Fruit fly (Drosophila melanogaster): ENCODE data around the gene Rsph9.

The Rsph9 gene

DNA sequence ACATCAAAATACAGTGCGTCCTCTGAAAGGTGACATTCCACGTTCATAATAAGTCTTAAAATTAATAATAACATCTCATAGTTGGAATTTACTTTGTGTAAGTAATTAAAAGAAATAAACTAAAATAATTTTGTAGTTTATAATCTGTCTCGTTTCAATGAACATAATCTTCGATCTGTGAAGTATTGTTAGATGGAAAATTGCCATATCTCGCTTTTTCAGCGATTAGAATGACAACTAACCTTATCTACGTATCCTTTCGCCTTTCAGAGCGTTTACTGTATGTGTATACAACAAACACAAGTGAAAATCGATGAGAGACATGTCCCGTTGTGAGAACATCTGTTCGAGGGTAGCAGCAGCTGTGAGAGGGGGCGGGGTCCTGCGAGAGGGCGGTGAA lies 30.1 kb downstream of the Rsph9 start (continued):
- TF ChIP-seq CG10959 (GFP tag; IDR thresholded peaks at IDR 0.05): no peak
- TF ChIP-seq CG31441 (GFP tag; IDR thresholded peaks at IDR 0.05): peak; percentile 84
- TF ChIP-seq MBD-R2 (GFP tag; IDR thresholded peaks at IDR 0.05): no peak
- no peak for TF ChIP-seq Mrtf (GFP tag; IDR thresholded peaks at IDR 0.05)
- TF ChIP-seq CG1792 (GFP tag; optimal IDR thresholded peaks at IDR 0.05): no peak
- no peak for TF ChIP-seq MESR4 (GFP tag; optimal IDR thresholded peaks at IDR 0.05)
- TF ChIP-seq unpg (GFP tag; optimal IDR thresholded peaks at IDR 0.05): peak; percentile 79
- peak; percentile 93 for TF ChIP-seq CG33557 (GFP tag; optimal IDR thresholded peaks at IDR 0.05)
- TF ChIP-seq prd (optimal IDR thresholded peaks at IDR 0.05): no peak
- peak; percentile 79 for TF ChIP-seq prd (GFP tag; IDR thresholded peaks at IDR 0.05)
- no peak for TF ChIP-seq ab (GFP tag; optimal IDR thresholded peaks at IDR 0.05)
- peak; percentile 24; the same call in 1 of the 2 replicates for TF ChIP-seq CG11696 (GFP tag; IDR thresholded peaks at IDR 0.05)
- no peak for TF ChIP-seq pb (GFP tag; optimal IDR thresholded peaks at IDR 0.05)
- peak; percentile 2 for TF ChIP-seq sima (GFP tag; optimal IDR thresholded peaks at IDR 0.05)
- peak; percentile 41 for TF ChIP-seq ewg (GFP tag; optimal IDR thresholded peaks at IDR 0.05)
- TF ChIP-seq salm (tag; optimal IDR thresholded peaks at IDR 0.05): peak; percentile 68
- peak in 1 of 2 experiments; percentile 88 for TF ChIP-seq eve (GFP tag; optimal IDR thresholded peaks at IDR 0.05)
- TF ChIP-seq CG17912 (GFP tag; optimal IDR thresholded peaks at IDR 0.05): peak; percentile 12
- TF ChIP-seq CG14441 (GFP tag; IDR thresholded peaks at IDR 0.05): 0 out of 2 replicates have a peak, but pooled peaks have one; percentile 33
- TF ChIP-seq gcm2 (GFP tag; optimal IDR thresholded peaks at IDR 0.05): no peak
- no peak for TF ChIP-seq dati (GFP tag; IDR thresholded peaks at IDR 0.05)
- no peak for TF ChIP-seq CG15073 (GFP tag; optimal IDR thresholded peaks at IDR 0.05)
- no peak for TF ChIP-seq Vsx1 (GFP tag; optimal IDR thresholded peaks at IDR 0.05)
- TF ChIP-seq ac (GFP tag; optimal IDR thresholded peaks at IDR 0.05): peak; percentile 46
- peak; percentile 81 for TF ChIP-seq CG1233 (GFP tag; optimal IDR thresholded peaks at IDR 0.05)
- peak; percentile 61 for TF ChIP-seq CG10654 (GFP tag; optimal IDR thresholded peaks at IDR 0.05)
- no peak; the same call in 1 of the 2 replicates for TF ChIP-seq H2.0 (GFP tag; IDR thresholded peaks at IDR 0.05)
- no peak for TF ChIP-seq inv (GFP tag; IDR thresholded peaks at IDR 0.05; ENCODE audit: partially characterized antibody)
- TF ChIP-seq abd-A (tag; optimal IDR thresholded peaks at IDR 0.05): peak; percentile 56
- TF ChIP-seq CG9609 (GFP tag; optimal IDR thresholded peaks at IDR 0.05): no peak
- peak; percentile 85 for TF ChIP-seq CG12391 (tag; optimal IDR thresholded peaks at IDR 0.05)
- TF ChIP-seq sd (tag; optimal IDR thresholded peaks at IDR 0.05): peak; percentile 16
- peak; percentile 19; the same call in 1 of the 2 replicates for TF ChIP-seq gsb (GFP tag; IDR thresholded peaks at IDR 0.05)
- TF ChIP-seq CG2875 (GFP tag; optimal IDR thresholded peaks at IDR 0.05): peak; percentile 65
- TF ChIP-seq Fer1 (GFP tag; optimal IDR thresholded peaks at IDR 0.05): peak; percentile 85
- TF ChIP-seq cato (GFP tag; optimal IDR thresholded peaks at IDR 0.05; ENCODE audit: borderline replicate concordance): no peak
- peak; percentile 38 for TF ChIP-seq kni (GFP tag; optimal IDR thresholded peaks at IDR 0.05)
- no peak for TF ChIP-seq cas (GFP tag; IDR thresholded peaks at IDR 0.05)
- no peak for TF ChIP-seq CkIIα-i1 (GFP tag; IDR thresholded peaks at IDR 0.05)
- no peak for TF ChIP-seq CG32532 (GFP tag; IDR thresholded peaks at IDR 0.05)
- no peak for TF ChIP-seq Ets97D (GFP tag; optimal IDR thresholded peaks at IDR 0.05)
- TF ChIP-seq CG4707 (GFP tag; optimal IDR thresholded peaks at IDR 0.05): peak; percentile 44
- no peak for TF ChIP-seq yki (optimal IDR thresholded peaks at IDR 0.05)
- TF ChIP-seq HLH3B (GFP tag; IDR thresholded peaks at IDR 0.05): no peak
- TF ChIP-seq tio (GFP tag; optimal IDR thresholded peaks at IDR 0.05): peak; percentile 67
- TF ChIP-seq NC2α (GFP tag; optimal IDR thresholded peaks at IDR 0.05): no peak
- TF ChIP-seq ftz-f1 (GFP tag; optimal IDR thresholded peaks at IDR 0.05): no peak
- no peak for TF ChIP-seq dm (GFP tag; optimal IDR thresholded peaks at IDR 0.05)
- no peak for TF ChIP-seq stwl (tag; optimal IDR thresholded peaks at IDR 0.05)
- TF ChIP-seq ash1 (GFP tag; optimal IDR thresholded peaks at IDR 0.05): no peak
- TF ChIP-seq CG33213 (GFP tag; optimal IDR thresholded peaks at IDR 0.05): no peak
- no peak for TF ChIP-seq zf30C (GFP tag; optimal IDR thresholded peaks at IDR 0.05)
